Worm (Caenorhabditis elegans) whole organism, L3 larva: ENCODE data around the gene hlh-10.

ENCODE experiments used
- ceh-28 ChIP-seq: fragments of 150-350 bp; optimal IDR thresholded peaks from 2 replicates; lab custom pipeline; 2014; ENCODE audit warnings: missing biosample characterization, missing genetic modification reagents, missing genetic modification characterization

The hlh-10 gene

ce11 chrV:9232296-9232695, 49.7 kb downstream of the hlh-10 start, which contains the start of gene F07C3.3:
F07C3.3 (minus strand) TSS chrV:9232396.
- TF ChIP-seq ceh-28 (tag; lab: Kevin White, UChicago), result no peak
